Worm (Caenorhabditis elegans): ENCODE results near the gene F35F10.13.

DNA sequence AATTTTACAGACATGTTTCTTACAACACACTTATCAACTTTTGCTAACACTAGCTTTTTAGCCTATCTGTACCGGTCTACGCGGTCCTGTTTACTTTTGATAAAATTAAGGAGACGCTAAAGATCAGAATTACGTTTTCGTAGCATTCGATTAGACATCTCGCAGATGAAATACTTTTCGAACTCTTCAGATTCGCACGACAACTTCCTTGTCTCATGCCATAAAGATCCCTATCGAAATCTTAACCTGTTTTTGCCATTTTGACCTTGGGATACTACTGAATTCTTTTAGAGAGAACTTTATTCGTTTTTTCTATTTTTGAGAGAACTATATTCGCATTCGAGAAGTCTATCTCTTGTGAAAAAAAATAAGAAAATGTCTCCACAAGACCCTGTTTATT lies 14.5 kb upstream of the F35F10.13 start, which contains the start of gene C17B7.5:
- no peak for TF ChIP-seq lin-39 (tag; optimal IDR thresholded peaks at IDR 0.05)
- TF ChIP-seq nhr-237 (tag; optimal IDR thresholded peaks at IDR 0.05) = no peak
- no peak for TF ChIP-seq blmp-1 (tag; optimal IDR thresholded peaks at IDR 0.05; ENCODE audit: insufficient read depth)
- no peak for TF ChIP-seq ztf-11 (tag; optimal IDR thresholded peaks at IDR 0.05)
- TF ChIP-seq mdl-1 (tag; optimal IDR thresholded peaks at IDR 0.05) = no peak
- TF ChIP-seq dmd-4 (tag; optimal IDR thresholded peaks at IDR 0.05) = no peak
- TF ChIP-seq aly-2 (tag; optimal IDR thresholded peaks at IDR 0.05) = no peak
- TF ChIP-seq F13H6.1 (tag; optimal IDR thresholded peaks at IDR 0.05) = no peak
- no peak for TF ChIP-seq R02D3.7 (tag; optimal IDR thresholded peaks at IDR 0.05)
- TF ChIP-seq nhr-11 (tag; optimal IDR thresholded peaks at IDR 0.05) = no peak
- TF ChIP-seq C34F6.9 (tag; optimal IDR thresholded peaks at IDR 0.05) = no peak
- TF ChIP-seq ama-1 (optimal IDR thresholded peaks at IDR 0.05) = no peak
